Worm (Caenorhabditis elegans) whole organism, late embryonic: ENCODE data around the gene zif-1.

Source experiments
- C38D4.7 ChIP-seq: fragments of 200-800 bp; sonication (Bioruptor generic); optimal IDR thresholded peaks from 2 replicates; lab custom pipeline; 2018; ENCODE audit warnings: mild to moderate bottlenecking, missing genetic modification characterization, moderate library complexity, missing compliant biosample characterization
- K09A11.1 ChIP-seq: sonication (generic microtip); optimal IDR thresholded peaks from 2 replicates; lab custom pipeline; 2017; ENCODE audit warnings: antibody characterized with exemption, mild to moderate bottlenecking, missing genetic modification characterization, missing compliant biosample characterization; ENCODE audit not compliant: insufficient read depth
- Y22D7AL.16 ChIP-seq: sonication (generic microtip); optimal IDR thresholded peaks from 2 replicates; lab custom pipeline; 2016; ENCODE audit warnings: missing genetic modification characterization, missing compliant biosample characterization
- ama-1 ChIP-seq: fragments of 150-350 bp; optimal IDR thresholded peaks from 2 replicates; lab custom pipeline; 2014
- ceh-2 ChIP-seq: sonication (generic microtip); optimal IDR thresholded peaks from 2 replicates; lab custom pipeline; 2016; ENCODE audit warnings: missing genotype, missing genetic modification characterization, missing compliant biosample characterization
- ceh-22 ChIP-seq: sonication (generic microtip); optimal IDR thresholded peaks from 2 replicates; lab custom pipeline; 2017; ENCODE audit warnings: missing biosample characterization, missing genetic modification characterization
- ceh-24 ChIP-seq: sonication (generic microtip); optimal IDR thresholded peaks from 2 replicates; lab custom pipeline; 2016; ENCODE audit warnings: mild to moderate bottlenecking, missing genetic modification characterization, missing compliant biosample characterization
- ceh-30 ChIP-seq: fragments of 150-350 bp; optimal IDR thresholded peaks from 2 replicates; lab custom pipeline; 2014; ENCODE audit warnings: missing biosample characterization, missing genetic modification characterization
- ceh-48 ChIP-seq: sonication (generic microtip); optimal IDR thresholded peaks from 2 replicates; lab custom pipeline; 2016; ENCODE audit warnings: missing genetic modification characterization, inconsistent platforms, missing compliant biosample characterization
- ceh-9 ChIP-seq: sonication (generic microtip); optimal IDR thresholded peaks from 2 replicates; lab custom pipeline; 2016; ENCODE audit warnings: mild to moderate bottlenecking, missing genetic modification characterization, inconsistent platforms, missing compliant biosample characterization
- che-1 ChIP-seq: sonication (generic microtip); optimal IDR thresholded peaks from 2 replicates; lab custom pipeline; 2016; ENCODE audit warnings: mild to moderate bottlenecking, missing genetic modification characterization, missing compliant biosample characterization
- elt-2 ChIP-seq: sonication (generic microtip); optimal IDR thresholded peaks from 2 replicates; lab custom pipeline; 2016; ENCODE audit warnings: missing genetic modification reagents, missing genetic modification characterization, missing compliant biosample characterization
- elt-4 ChIP-seq: sonication (generic microtip); optimal IDR thresholded peaks from 2 replicates; lab custom pipeline; 2016; ENCODE audit warnings: missing genetic modification characterization, missing compliant biosample characterization
- ets-4 ChIP-seq: sonication (generic microtip); optimal IDR thresholded peaks from 2 replicates; lab custom pipeline; 2016; ENCODE audit warnings: missing genetic modification characterization, missing compliant biosample characterization
- eyg-1 ChIP-seq: sonication (generic microtip); optimal IDR thresholded peaks from 2 replicates; lab custom pipeline; 2016; ENCODE audit warnings: missing genotype, missing genetic modification characterization, missing compliant biosample characterization
- fax-1 ChIP-seq: sonication (generic microtip); optimal IDR thresholded peaks from 2 replicates; lab custom pipeline; 2016; ENCODE audit warnings: missing genotype, missing genetic modification characterization, missing compliant biosample characterization
- fkh-10 ChIP-seq: fragments of 150-350 bp; optimal IDR thresholded peaks from 2 replicates; lab custom pipeline; 2014; ENCODE audit warnings: missing biosample characterization, missing genetic modification reagents, missing genetic modification characterization
- gmeb-2 ChIP-seq: sonication (generic microtip); optimal IDR thresholded peaks from 2 replicates; lab custom pipeline; 2016; ENCODE audit warnings: missing genetic modification characterization, inconsistent platforms, missing compliant biosample characterization
- hlh-15 ChIP-seq: sonication (generic microtip); optimal IDR thresholded peaks from 2 replicates; lab custom pipeline; 2016; ENCODE audit warnings: missing genetic modification characterization, missing compliant biosample characterization
- hlh-30 ChIP-seq: sonication (generic microtip); optimal IDR thresholded peaks from 2 replicates; lab custom pipeline; 2017; ENCODE audit warnings: antibody characterized with exemption, missing genetic modification characterization, missing compliant biosample characterization; ENCODE audit not compliant: insufficient read depth
- lim-6 ChIP-seq: sonication (generic microtip); optimal IDR thresholded peaks from 2 replicates; lab custom pipeline; 2016; ENCODE audit warnings: missing genetic modification characterization, missing compliant biosample characterization
- lin-11 ChIP-seq: fragments of 200-800 bp; sonication (Bioruptor generic); optimal IDR thresholded peaks from 2 replicates; lab custom pipeline; 2018; ENCODE audit warnings: mild to moderate bottlenecking, missing genetic modification characterization, missing compliant biosample characterization
- nfya-1 ChIP-seq: sonication (generic microtip); optimal IDR thresholded peaks from 2 replicates; lab custom pipeline; 2017; ENCODE audit warnings: missing genetic modification characterization, mild to moderate bottlenecking, missing compliant biosample characterization, antibody characterized with exemption, moderate library complexity
- nhr-232 ChIP-seq: sonication (generic microtip); optimal IDR thresholded peaks from 2 replicates; lab custom pipeline; 2016; ENCODE audit warnings: missing genetic modification characterization, missing compliant biosample characterization
- pax-1 ChIP-seq: fragments of 150-350 bp; optimal IDR thresholded peaks from 2 replicates; lab custom pipeline; 2014; ENCODE audit warnings: missing biosample characterization, missing genetic modification characterization
- pha-2 ChIP-seq: sonication (generic microtip); optimal IDR thresholded peaks from 2 replicates; lab custom pipeline; 2017; ENCODE audit warnings: mild to moderate bottlenecking, missing genetic modification characterization, missing compliant biosample characterization
- pha-4 ChIP-seq: fragments of 150-350 bp; optimal IDR thresholded peaks from 2 replicates; lab custom pipeline; 2018; ENCODE audit warnings: missing biosample characterization, missing genetic modification reagents, missing genetic modification characterization
- pros-1 ChIP-seq: fragments of 150-350 bp; optimal IDR thresholded peaks from 2 replicates; lab custom pipeline; 2014; ENCODE audit warnings: missing biosample characterization, missing genetic modification reagents, missing genetic modification characterization
- ref-2 ChIP-seq: sonication (generic microtip); optimal IDR thresholded peaks from 2 replicates; lab custom pipeline; 2016; ENCODE audit warnings: missing genetic modification characterization, missing compliant biosample characterization
- sdc-2 ChIP-seq: sonication (generic microtip); optimal IDR thresholded peaks from 2 replicates; lab custom pipeline; 2016; ENCODE audit warnings: missing genotype, missing genetic modification characterization, missing compliant biosample characterization
- sox-2 ChIP-seq: fragments of 200-800 bp; sonication (Bioruptor generic); IDR thresholded peaks from 2 replicates; pipeline ENCODE4 v1.3.6; 2022; ENCODE audit warnings: missing genetic modification reagents, missing genetic modification characterization, missing compliant biosample characterization
- sox-4 ChIP-seq: sonication (generic microtip); optimal IDR thresholded peaks from 2 replicates; lab custom pipeline; 2017; ENCODE audit warnings: mild to moderate bottlenecking, missing genetic modification characterization, inconsistent platforms, missing compliant biosample characterization
- tbx-2 ChIP-seq: sonication (generic microtip); optimal IDR thresholded peaks from 2 replicates; lab custom pipeline; 2016; ENCODE audit warnings: missing genetic modification characterization, missing compliant biosample characterization
- tbx-7 ChIP-seq: sonication (generic microtip); optimal IDR thresholded peaks from 2 replicates; lab custom pipeline; 2016; ENCODE audit warnings: missing genotype, missing genetic modification characterization, missing compliant biosample characterization
- ttx-3 ChIP-seq: sonication (generic microtip); optimal IDR thresholded peaks from 2 replicates; lab custom pipeline; 2016; ENCODE audit warnings: missing genetic modification reagents, missing genetic modification characterization, missing compliant biosample characterization
- unc-55 ChIP-seq: sonication (generic microtip); optimal IDR thresholded peaks from 2 replicates; lab custom pipeline; 2017; ENCODE audit warnings: missing biosample characterization, missing genetic modification reagents, missing genetic modification characterization
- zip-5 ChIP-seq: sonication (generic microtip); optimal IDR thresholded peaks from 2 replicates; lab custom pipeline; 2016; ENCODE audit warnings: missing genetic modification characterization, missing compliant biosample characterization
- ztf-16 ChIP-seq: sonication (generic microtip); optimal IDR thresholded peaks from 2 replicates; lab custom pipeline; 2017; ENCODE audit warnings: missing genetic modification characterization, missing compliant biosample characterization

The zif-1 gene

DNA sequence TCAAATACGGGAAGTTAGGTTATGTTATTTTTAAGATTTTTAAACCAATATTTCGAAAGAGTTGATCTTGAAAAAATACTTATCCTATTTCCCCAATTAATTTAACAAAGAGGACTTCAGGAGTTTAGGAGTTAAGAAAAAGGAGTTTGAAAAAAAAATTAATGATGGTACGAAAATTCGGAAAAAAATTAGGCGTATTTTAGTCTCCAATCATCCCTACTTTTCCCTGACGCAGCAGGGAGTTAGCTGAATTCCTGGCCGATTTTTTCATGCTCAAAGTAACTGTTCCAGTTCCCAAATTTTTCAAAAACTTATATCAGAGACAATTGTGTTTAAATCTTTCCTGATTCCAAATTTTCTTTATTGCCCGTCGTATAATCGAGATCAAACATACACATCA, 21.0 kb downstream of the zif-1 start:
- TF ChIP-seq tbx-7 (tag; lab: Kevin White, UChicago) (no peak), fax-1 (tag; lab: Kevin White, UChicago) (no peak), nhr-232 (no peak), ref-2 (no peak), ttx-3 (tag; lab: Kevin White, UChicago) (no peak), sox-4 (no peak), ets-4 (no peak)

DNA sequence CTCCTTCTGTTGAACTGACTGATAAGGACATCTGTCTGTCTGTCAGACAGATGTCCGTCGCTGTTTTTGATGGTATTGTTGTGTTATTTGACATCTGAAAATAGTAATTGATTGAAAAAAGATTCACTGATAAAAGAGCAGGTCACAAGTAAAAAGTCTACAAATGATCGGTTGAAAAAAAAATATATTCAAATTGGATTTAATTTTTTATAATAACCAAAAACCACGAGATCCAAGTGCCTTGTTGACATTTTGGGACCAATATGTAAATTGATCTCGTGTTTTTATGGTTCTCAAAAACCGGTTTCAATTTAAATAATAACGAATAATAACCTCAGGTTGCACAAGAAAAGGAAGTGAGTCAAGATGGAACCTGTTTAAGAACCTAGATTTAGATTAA, 24.4 kb downstream of the zif-1 start, which contains the start of gene F59B2.13:
Gene F59B2.13, minus strand, starts transcription at position 101 of the 400 bp plus-strand sequence.
- TF ChIP-seq ttx-3 (tag; lab: Kevin White, UChicago) (no peak), lim-6 (tag; lab: Kevin White, UChicago) (no peak), elt-2 (no peak), sox-4 (no peak), ceh-2 (tag; lab: Kevin White, UChicago) (no peak), sdc-2 (tag; lab: Kevin White, UChicago) (no peak), ztf-16 (tag; lab: Kevin White, UChicago) (no peak), elt-4 (tag; lab: Kevin White, UChicago) (no peak), ceh-30 (tag; lab: Kevin White, UChicago) (no peak), nfya-1 (no peak), ceh-24 (tag; lab: Kevin White, UChicago) (no peak)

DNA sequence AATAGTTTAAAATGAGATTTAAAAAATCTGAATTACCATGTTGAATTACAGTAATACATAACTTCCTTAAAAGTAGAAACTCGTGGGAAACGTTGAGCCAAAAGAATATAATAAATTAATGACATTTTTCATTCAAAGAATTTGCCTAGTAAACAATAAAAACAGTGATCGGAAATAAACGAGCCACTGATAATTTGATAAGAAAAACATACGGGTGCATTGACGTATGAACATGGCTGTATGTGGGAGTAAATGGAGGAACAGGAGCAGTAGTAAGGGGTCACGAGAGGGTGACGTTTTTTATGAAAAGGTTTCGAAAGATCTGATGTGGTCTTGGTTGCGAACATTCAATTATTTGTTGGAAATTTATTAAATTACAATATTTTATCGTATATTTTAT, 28.2 kb downstream of the zif-1 start:
- no peak for TF ChIP-seq hlh-30 (tag; lab: Kevin White, UChicago)
- no peak for TF ChIP-seq fkh-10 (GFP tag; lab: Kevin White, UChicago)
- TF ChIP-seq pax-1 (tag; lab: Kevin White, UChicago): no peak
- TF ChIP-seq lin-11 (tag; lab: Kevin White, UChicago): no peak
- no peak for TF ChIP-seq pha-4
- no peak for TF ChIP-seq K09A11.1 (tag; lab: Kevin White, UChicago)
- TF ChIP-seq hlh-15 (tag; lab: Kevin White, UChicago): no peak
- no peak for TF ChIP-seq che-1
- TF ChIP-seq ceh-48 (tag; lab: Kevin White, UChicago): no peak
- no peak for TF ChIP-seq gmeb-2
- no peak for TF ChIP-seq pros-1 (tag; lab: Kevin White, UChicago)
- no peak for TF ChIP-seq tbx-2
- TF ChIP-seq unc-55 (GFP tag; lab: Kevin White, UChicago): no peak
- TF ChIP-seq tbx-7 (tag; lab: Kevin White, UChicago): no peak
- no peak for TF ChIP-seq nfya-1
- no peak for TF ChIP-seq ama-1
- no peak for TF ChIP-seq ref-2
- TF ChIP-seq sox-2 (GFP tag; lab: Robert Waterston, UW): no peak

DNA sequence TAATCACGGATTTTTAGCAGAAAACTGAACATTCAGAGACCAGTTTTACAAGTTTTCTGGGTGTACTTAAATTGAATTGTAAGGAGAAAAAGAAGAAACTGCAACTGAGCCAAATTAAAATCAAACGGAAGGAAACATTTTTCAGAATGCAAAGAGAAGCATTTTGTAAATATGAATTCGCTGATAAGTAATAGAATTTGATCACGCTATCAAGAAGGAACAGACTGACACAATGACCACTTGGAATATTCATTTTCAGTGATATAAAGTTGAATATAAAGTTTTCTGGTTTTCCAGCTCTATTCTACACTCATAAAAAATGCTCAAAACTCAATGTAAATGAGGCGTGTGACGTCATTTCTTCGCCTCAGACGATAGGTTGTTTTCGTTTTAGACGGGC, 31.6 kb downstream of the zif-1 start:
- TF ChIP-seq ceh-9 (tag; lab: Kevin White, UChicago): no peak

DNA sequence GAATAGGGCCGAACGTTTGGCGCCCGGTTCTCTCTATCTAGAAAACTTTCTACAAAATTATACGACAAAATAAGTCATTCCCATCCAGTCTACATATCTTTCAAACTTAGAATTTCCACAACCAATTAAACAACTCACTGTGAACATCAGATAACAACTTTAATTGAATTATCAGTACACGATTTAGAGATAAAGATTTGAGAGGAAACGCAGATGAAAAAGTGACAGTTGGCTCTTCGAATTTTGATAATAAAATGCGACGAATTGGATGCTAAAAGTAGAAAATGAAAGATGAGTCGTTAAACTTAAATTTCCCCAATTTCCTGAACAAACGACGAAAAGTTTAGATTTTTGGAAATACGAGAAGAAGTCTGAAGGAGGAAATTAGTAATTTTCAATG, 32.5 kb downstream of the zif-1 start:
- no peak for TF ChIP-seq eyg-1
- TF ChIP-seq C38D4.7 (GFP tag; lab: Kevin White, UChicago): no peak
- TF ChIP-seq fkh-10 (GFP tag; lab: Kevin White, UChicago): no peak
- TF ChIP-seq ceh-24 (tag; lab: Kevin White, UChicago): no peak
- no peak for TF ChIP-seq pha-2 (tag; lab: Kevin White, UChicago)
- no peak for TF ChIP-seq Y22D7AL.16 (tag; lab: Kevin White, UChicago)
- TF ChIP-seq ceh-22 (tag; lab: Kevin White, UChicago): no peak
- no peak for TF ChIP-seq ets-4
- TF ChIP-seq pros-1 (tag; lab: Kevin White, UChicago): no peak
- no peak for TF ChIP-seq zip-5 (tag; lab: Kevin White, UChicago)
- TF ChIP-seq, all 69 proteins: peak for 0
